Worm (Caenorhabditis elegans) whole organism, young adult: ENCODE data around the gene rpy-1.

Experiments used
- ZK185.1 ChIP-seq: sonication (generic microtip); optimal IDR thresholded peaks from 2 replicates; lab custom pipeline; 2016; ENCODE audit warnings: mild to moderate bottlenecking, missing genetic modification characterization, missing compliant biosample characterization; ENCODE audit not compliant: poor library complexity, severe bottlenecking
- ama-1 ChIP-seq, 3 experiments: fragments of 150-350 bp in 1 of 3; sonication (generic microtip) in 2 of 3; optimal IDR thresholded peaks; 2 replicates each; lab custom pipeline; 2014 to 2018; ENCODE audit warnings: missing biosample characterization in 2 of 3, missing genetic modification characterization in 2 of 3, missing genetic modification reagents in 2 of 3
- ccch-3 ChIP-seq: fragments of 200-800 bp; sonication (Bioruptor generic); optimal IDR thresholded peaks from 2 replicates; lab custom pipeline; 2018; ENCODE audit warnings: mild to moderate bottlenecking, missing genetic modification characterization, missing compliant biosample characterization
- nfya-2 ChIP-seq: fragments of 200-800 bp; sonication (Bioruptor generic); IDR thresholded peaks from 2 replicates; pipeline ENCODE4 v1.3.6; 2022; ENCODE audit warnings: missing genetic modification reagents, missing genetic modification characterization, missing compliant biosample characterization
- repo-1 ChIP-seq: sonication (generic microtip); optimal IDR thresholded peaks from 2 replicates; lab custom pipeline; 2017; ENCODE audit warnings: mild to moderate bottlenecking, missing genetic modification characterization, missing compliant biosample characterization
- snpc-4 ChIP-seq, 5 experiments: fragments of 150-350 bp in 1 of 5; sonication (generic microtip) in 4 of 5; optimal IDR thresholded peaks; 2 replicates each; lab custom pipeline; 2014 to 2018; ENCODE audit warnings: missing genetic modification characterization in 5 of 5, missing biosample characterization in 3 of 5, antibody characterized with exemption in 2 of 5, mild to moderate bottlenecking in 2 of 5, missing compliant biosample characterization in 2 of 5, missing genotype in 2 of 5, moderate library complexity in 2 of 5, missing genetic modification reagents in 1 of 5
- xnd-1 ChIP-seq: sonication (generic microtip); optimal IDR thresholded peaks from 2 replicates; lab custom pipeline; 2016; ENCODE audit warnings: missing genotype, missing genetic modification reagents, missing genetic modification characterization, missing compliant biosample characterization
- ztf-6 ChIP-seq: fragments of 200-800 bp; sonication (Bioruptor generic); IDR thresholded peaks from 2 replicates; pipeline ENCODE4 v1.3.6; 2022; ENCODE audit warnings: missing genetic modification reagents, missing genetic modification characterization, missing compliant biosample characterization

DNA sequence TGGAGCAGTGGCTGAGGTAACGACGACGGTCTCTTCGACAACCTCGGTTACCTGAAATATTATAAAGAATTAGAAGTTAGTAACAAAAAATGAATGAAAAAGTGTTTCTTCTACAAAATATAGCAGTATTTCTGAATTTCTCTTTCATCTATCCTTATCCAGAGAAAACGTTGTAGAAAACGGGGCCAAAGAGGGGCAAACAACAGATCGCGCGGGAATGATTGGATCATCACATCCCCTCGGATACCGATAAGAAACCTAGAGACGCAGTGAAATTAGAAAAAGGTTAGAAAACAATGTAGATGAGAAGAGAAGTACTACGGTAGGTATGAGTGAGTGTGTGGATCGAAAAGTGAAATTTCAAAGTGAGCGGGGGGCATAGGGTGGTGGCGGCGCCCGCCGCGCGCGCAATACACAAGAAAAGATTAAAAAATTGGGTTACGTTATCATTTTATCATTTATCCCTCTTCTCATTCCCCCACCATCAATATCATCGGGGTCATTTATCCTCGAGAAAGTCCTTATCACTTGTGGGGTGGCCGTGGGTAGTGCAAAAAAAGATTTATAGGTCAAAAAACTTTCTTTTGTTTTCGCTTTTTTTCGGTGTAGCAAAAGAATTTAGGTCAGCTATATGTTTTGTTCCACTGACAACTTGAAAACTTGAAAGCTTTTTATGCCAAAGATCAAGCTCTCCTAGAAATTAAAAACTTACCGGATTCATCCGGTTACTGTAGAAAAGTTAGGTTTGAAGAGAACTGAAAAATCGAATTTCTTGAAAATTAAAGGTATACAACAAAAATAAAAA lies 6.9 kb upstream of the rpy-1 start, which contains the start of the genes dpy-10 and T14B4.19:
- TF ChIP-seq repo-1 (tag; lab: Kevin White, UChicago): no peak
- no peak for TF ChIP-seq ztf-6 (GFP tag; lab: Robert Waterston, UW)
- TF ChIP-seq ccch-3: no peak
- TF ChIP-seq ZK185.1 (tag; lab: Kevin White, UChicago): no peak
- no peak for TF ChIP-seq ama-1 (optimal IDR thresholded peaks at IDR 0.05; lab: Kevin White, UChicago)
- TF ChIP-seq ama-1 (GFP tag; optimal IDR thresholded peaks at IDR 0.05; lab: Kevin White, UChicago): no peak
- TF ChIP-seq nfya-2 (GFP tag; lab: Robert Waterston, UW): no peak
- no peak for TF ChIP-seq xnd-1 (tag; lab: Kevin White, UChicago)
- TF ChIP-seq snpc-4 (GFP tag; optimal IDR thresholded peaks at IDR 0.05; lab: Kevin White, UChicago): no peak
- no peak for TF ChIP-seq snpc-4 (tag; optimal IDR thresholded peaks at IDR 0.05; lab: Kevin White, UChicago)
